Worm (Caenorhabditis elegans): ENCODE results near the gene rpt-3.

The rpt-3 gene

DNA sequence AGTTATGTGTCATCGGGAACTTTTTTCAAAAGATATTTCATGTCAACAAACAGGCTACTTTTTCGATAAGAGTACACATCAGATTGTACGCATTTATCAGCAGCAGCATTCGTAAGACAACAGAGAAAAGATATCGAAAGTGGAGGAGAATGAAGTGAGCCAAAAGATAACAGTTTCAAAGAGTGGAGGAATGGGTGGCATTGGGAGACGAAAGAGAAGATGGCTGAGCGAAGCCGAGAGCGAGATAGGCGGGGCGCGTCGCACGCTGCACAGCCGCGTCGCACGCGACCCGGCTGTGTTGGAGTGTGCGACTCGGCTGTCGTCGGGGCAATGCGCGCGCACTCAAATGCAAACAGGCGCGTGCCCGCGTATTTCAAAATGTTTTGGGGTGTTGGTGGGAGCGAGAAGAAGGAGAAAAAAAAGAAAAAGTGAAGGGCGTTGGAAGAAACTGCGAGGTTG, 25.5 kb upstream of the rpt-3 start (continued):
- TF ChIP-seq hlh-13 (GFP tag; optimal IDR thresholded peaks at IDR 0.05) (no peak), ceh-14 (tag; optimal IDR thresholded peaks at IDR 0.05) (peak; percentile 24), Y22D7AL.16 (tag; optimal IDR thresholded peaks at IDR 0.05) (peak; percentile 34), rnt-1 (tag; optimal IDR thresholded peaks at IDR 0.05) (peak; percentile 31), hlh-30 (tag; optimal IDR thresholded peaks at IDR 0.05; ENCODE audit: insufficient read depth) (peak; percentile 68), ets-4 (tag; optimal IDR thresholded peaks at IDR 0.05) (peak; percentile 78), ceh-31 (tag; optimal IDR thresholded peaks at IDR 0.05) (peak; percentile 75), ceh-30 (tag; optimal IDR thresholded peaks at IDR 0.05) (no peak), C08G9.2 (tag; optimal IDR thresholded peaks at IDR 0.05) (peak; percentile 18), F13H6.1 (tag; optimal IDR thresholded peaks at IDR 0.05) (peak; percentile 5)

DNA sequence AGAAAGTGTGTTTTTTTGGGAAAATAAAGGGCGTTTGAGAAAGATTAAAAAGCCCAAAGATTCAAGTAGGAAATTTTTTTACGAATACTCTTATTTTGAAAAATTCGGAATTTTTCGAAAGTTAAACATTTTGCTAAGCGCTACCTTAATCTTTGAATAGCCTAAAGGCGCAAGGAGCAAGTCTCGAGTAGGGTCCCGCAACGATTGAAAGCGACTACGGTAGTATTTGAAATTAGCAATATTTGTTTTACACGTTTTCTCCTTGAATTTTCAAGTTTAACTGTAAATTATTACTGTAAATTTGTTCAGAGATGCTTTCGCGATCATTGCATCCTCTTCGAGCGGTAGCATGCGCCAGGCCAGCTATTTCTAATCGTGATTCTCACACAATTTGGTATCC, 24.7 kb upstream of the rpt-3 start, which contains the start of gene nduf-2.2:
Gene nduf-2.2 (plus strand): TSS at position 310 of the 400 bp plus-strand sequence.
- TF ChIP-seq hlh-8 (tag; optimal IDR thresholded peaks at IDR 0.05) (no peak), C08G9.2 (tag; optimal IDR thresholded peaks at IDR 0.05) (no peak), pros-1 (tag; optimal IDR thresholded peaks at IDR 0.05) (no peak), zip-5 (tag; optimal IDR thresholded peaks at IDR 0.05) (no peak), ceh-6 (GFP tag; optimal IDR thresholded peaks at IDR 0.05) (no peak), hlh-6 (tag; optimal IDR thresholded peaks at IDR 0.05) (no peak), fkh-6 (tag; optimal IDR thresholded peaks at IDR 0.05) (no peak), K02D7.2 (tag; optimal IDR thresholded peaks at IDR 0.05) (no peak), elt-4 (tag; optimal IDR thresholded peaks at IDR 0.05) (no peak), unc-42 (tag; optimal IDR thresholded peaks at IDR 0.05) (no peak), ceh-2 (tag; optimal IDR thresholded peaks at IDR 0.05) (no peak), ceh-24 (tag; optimal IDR thresholded peaks at IDR 0.05) (no peak), ttx-3 (tag; optimal IDR thresholded peaks at IDR 0.05) (no peak), hlh-30 (tag; optimal IDR thresholded peaks at IDR 0.05; ENCODE audit: insufficient read depth) (no peak)

- TF ChIP-seq hlh-30 (tag; optimal IDR thresholded peaks at IDR 0.05; ENCODE audit: insufficient read depth) (no peak), fkh-6 (tag; optimal IDR thresholded peaks at IDR 0.05) (no peak), madf-2 (tag; optimal IDR thresholded peaks at IDR 0.05) (no peak), eyg-1 (tag; optimal IDR thresholded peaks at IDR 0.05) (no peak), pros-1 (tag; optimal IDR thresholded peaks at IDR 0.05) (no peak), ahr-1 (tag; optimal IDR thresholded peaks at IDR 0.05) (no peak), nhr-11 (tag; optimal IDR thresholded peaks at IDR 0.05) (no peak)
These were observed 22.6 kb upstream of the rpt-3 start, which contains the start of gene T26A5.2 for ce11 chrIII:6467005-6467404. TSS of gene T26A5.2 (plus strand) at chrIII:6467305.

DNA sequence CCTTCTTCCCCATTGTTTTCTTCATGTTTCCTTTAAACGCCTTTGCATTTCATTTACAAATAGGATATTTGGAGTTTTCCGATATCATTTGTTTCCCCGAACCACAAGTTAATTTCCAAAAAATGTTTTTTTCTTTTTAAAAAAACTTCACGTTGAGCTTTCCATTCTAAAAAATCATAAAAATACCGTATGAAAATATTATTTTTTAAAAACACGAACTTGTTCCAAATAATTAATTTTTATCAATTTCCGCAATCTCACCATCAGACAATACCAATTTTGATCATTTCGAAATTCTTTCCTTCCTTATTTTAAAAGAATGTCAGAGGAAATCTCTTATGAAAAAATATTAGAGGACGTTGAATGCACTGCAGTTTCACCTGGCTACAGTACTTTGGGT, 18.1 kb upstream of the rpt-3 start, which contains the start of gene wht-6:
Gene wht-6 (plus strand): TSS at position 301 of the 400 bp plus-strand sequence.
- TF ChIP-seq ceh-14 (tag; optimal IDR thresholded peaks at IDR 0.05) = no peak
- TF ChIP-seq K09A11.1 (tag; optimal IDR thresholded peaks at IDR 0.05; ENCODE audit: insufficient read depth) = no peak

DNA sequence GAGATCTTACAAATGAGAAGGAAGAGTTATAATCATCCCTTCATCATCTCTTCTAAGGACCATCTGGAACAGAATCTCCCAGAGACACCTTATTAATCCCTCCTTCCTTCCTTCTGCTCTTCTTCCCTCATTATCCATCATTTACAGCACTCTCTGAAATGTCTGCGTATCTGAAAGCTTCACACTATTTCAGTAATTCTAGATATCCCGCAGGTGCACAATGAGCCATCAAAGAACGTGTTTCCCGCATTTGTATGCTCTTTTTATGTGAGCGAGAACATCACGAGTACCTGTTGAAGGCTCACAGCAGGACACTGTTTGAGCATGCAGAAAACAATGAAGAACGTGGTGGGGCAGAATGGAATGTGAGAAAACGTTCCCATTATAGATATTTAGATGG, 13.2 kb upstream of the rpt-3 start:
- TF ChIP-seq pag-3 (tag; optimal IDR thresholded peaks at IDR 0.05; ENCODE audit: borderline replicate concordance) (no peak), ceh-14 (tag; optimal IDR thresholded peaks at IDR 0.05) (no peak), fax-1 (tag; optimal IDR thresholded peaks at IDR 0.05) (no peak), ttx-3 (tag; optimal IDR thresholded peaks at IDR 0.05) (no peak), madf-2 (tag; optimal IDR thresholded peaks at IDR 0.05) (no peak), rnt-1 (tag; optimal IDR thresholded peaks at IDR 0.05) (no peak), ref-2 (tag; optimal IDR thresholded peaks at IDR 0.05) (peak; percentile 71), nhr-232 (tag; optimal IDR thresholded peaks at IDR 0.05) (no peak)

- TF ChIP-seq ceh-9 (tag; optimal IDR thresholded peaks at IDR 0.05) (no peak), pha-4 (tag; optimal IDR thresholded peaks at IDR 0.05) (no peak), ceh-34 (tag; optimal IDR thresholded peaks at IDR 0.05) (no peak), npax-4 (tag; optimal IDR thresholded peaks at IDR 0.05) (no peak), sox-2 (GFP tag; IDR thresholded peaks at IDR 0.05) (no peak), ceh-14 (tag; optimal IDR thresholded peaks at IDR 0.05) (no peak), hlh-8 (tag; optimal IDR thresholded peaks at IDR 0.05) (no peak), hlh-13 (GFP tag; optimal IDR thresholded peaks at IDR 0.05) (no peak), elt-4 (tag; optimal IDR thresholded peaks at IDR 0.05) (no peak), ceh-2 (tag; optimal IDR thresholded peaks at IDR 0.05) (no peak), ama-1 (optimal IDR thresholded peaks at IDR 0.05) (no peak), K02D7.2 (tag; optimal IDR thresholded peaks at IDR 0.05) (no peak), C08G9.2 (tag; optimal IDR thresholded peaks at IDR 0.05) (no peak), unc-55 (GFP tag; optimal IDR thresholded peaks at IDR 0.05) (no peak), dve-1 (tag; optimal IDR thresholded peaks at IDR 0.05) (no peak), ztf-16 (tag; optimal IDR thresholded peaks at IDR 0.05) (no peak), pha-2 (tag; optimal IDR thresholded peaks at IDR 0.05) (no peak)
These were observed 11.2 kb upstream of the rpt-3 start, which contains the start of gene zip-8 for ce11 chrIII:6478256-6479004. TSS of gene zip-8 (plus strand) at chrIII:6478955.
